Fruit fly (Drosophila melanogaster) whole organism, embryonic: ENCODE data around the gene CG10195.

Experiments used
- Aef1 ChIP-seq: fragments of 200-800 bp; sonication (Bioruptor generic); IDR thresholded peaks from 3 replicates; pipeline ENCODE4 v1.3.6; 2022; ENCODE audit warnings: missing biosample characterization, missing genetic modification characterization
- Antp ChIP-seq: fragments of 200-800 bp; sonication (Bioruptor generic); optimal IDR thresholded peaks from 3 replicates; lab custom pipeline; 2016; ENCODE audit warnings: missing biosample characterization, missing genetic modification characterization
- Atf-2 ChIP-seq: fragments of 200-800 bp; sonication (Bioruptor generic); optimal IDR thresholded peaks from 2 replicates; lab custom pipeline; 2016; ENCODE audit warnings: missing biosample characterization, missing genetic modification characterization
- BEAF-32 ChIP-seq: fragments of 200-800 bp; sonication (Bioruptor generic); optimal IDR thresholded peaks from 3 replicates; lab custom pipeline; 2017; ENCODE audit warnings: missing biosample characterization, missing genetic modification characterization, mild to moderate bottlenecking, moderate library complexity, missing genetic modification reagents
- CG10543 ChIP-seq: fragments of 200-800 bp; sonication (Bioruptor generic); optimal IDR thresholded peaks from 3 replicates; lab custom pipeline; 2017; ENCODE audit warnings: missing biosample characterization, mild to moderate bottlenecking, missing genetic modification characterization, moderate library complexity
- CG11398 ChIP-seq: fragments of 200-800 bp; sonication (Bioruptor generic); optimal IDR thresholded peaks from 2 replicates; lab custom pipeline; 2016; ENCODE audit warnings: missing biosample characterization, missing genetic modification characterization
- CG11696 ChIP-seq: fragments of 200-800 bp; sonication (Bioruptor generic); IDR thresholded peaks from 2 replicates; pipeline ENCODE4 v1.3.6; 2022; ENCODE audit warnings: missing biosample characterization, missing genetic modification characterization
- CG11723 ChIP-seq: fragments of 200-800 bp; sonication (Bioruptor generic); optimal IDR thresholded peaks from 2 replicates; lab custom pipeline; 2017; ENCODE audit warnings: missing biosample characterization, mild to moderate bottlenecking, missing genetic modification characterization
- CG1233 ChIP-seq: fragments of 200-800 bp; sonication (Bioruptor generic); optimal IDR thresholded peaks from 4 replicates; lab custom pipeline; 2018; ENCODE audit warnings: missing biosample characterization, mild to moderate bottlenecking, missing genetic modification characterization
- CG12942 ChIP-seq: fragments of 200-800 bp; sonication (Bioruptor generic); optimal IDR thresholded peaks from 3 replicates; lab custom pipeline; 2016; ENCODE audit warnings: missing biosample characterization, missing genetic modification characterization
- CG15479 ChIP-seq: fragments of 200-800 bp; sonication (Bioruptor generic); optimal IDR thresholded peaks from 3 replicates; lab custom pipeline; 2019; ENCODE audit warnings: missing biosample characterization, mild to moderate bottlenecking, missing genetic modification characterization, moderate library complexity
- CG15601 ChIP-seq: fragments of 200-800 bp; sonication (Bioruptor generic); optimal IDR thresholded peaks from 3 replicates; lab custom pipeline; 2019; ENCODE audit warnings: missing biosample characterization, mild to moderate bottlenecking, missing genetic modification characterization, moderate library complexity
- CG31388 ChIP-seq: fragments of 200-800 bp; sonication (Bioruptor generic); optimal IDR thresholded peaks from 2 replicates; lab custom pipeline; 2016; ENCODE audit warnings: missing biosample characterization, missing genetic modification characterization
- CG32532 ChIP-seq: fragments of 200-800 bp; sonication (Bioruptor generic); IDR thresholded peaks from 2 replicates; pipeline ENCODE4 v1.3.6; 2022; ENCODE audit warnings: missing biosample characterization, missing genetic modification characterization
- CG3281 ChIP-seq: fragments of 200-800 bp; sonication (Bioruptor generic); optimal IDR thresholded peaks from 3 replicates; lab custom pipeline; 2017; ENCODE audit warnings: missing biosample characterization, mild to moderate bottlenecking, missing genetic modification characterization
- CG3995 ChIP-seq: fragments of 200-800 bp; sonication (Bioruptor generic); optimal IDR thresholded peaks from 3 replicates; lab custom pipeline; 2016; ENCODE audit warnings: missing biosample characterization, missing genetic modification characterization
- CG4707 ChIP-seq: fragments of 200-800 bp; sonication (Bioruptor generic); optimal IDR thresholded peaks from 2 replicates; lab custom pipeline; 2018; ENCODE audit warnings: missing biosample characterization, mild to moderate bottlenecking, missing genetic modification characterization, moderate library complexity
- CG4730 ChIP-seq: fragments of 200-800 bp; sonication (Bioruptor generic); IDR thresholded peaks from 2 replicates; pipeline ENCODE4 v1.3.6; 2022; ENCODE audit warnings: missing biosample characterization, missing genetic modification characterization
- CG4820 ChIP-seq: fragments of 200-800 bp; sonication (Bioruptor generic); optimal IDR thresholded peaks from 3 replicates; lab custom pipeline; 2016; ENCODE audit warnings: missing biosample characterization, missing genetic modification characterization
- CG5180 ChIP-seq: fragments of 200-800 bp; sonication (Bioruptor generic); optimal IDR thresholded peaks from 3 replicates; lab custom pipeline; 2017; ENCODE audit warnings: missing biosample characterization, missing genetic modification characterization, mild to moderate bottlenecking, moderate library complexity, missing genetic modification reagents
- CG6654 ChIP-seq: fragments of 200-800 bp; sonication (Bioruptor generic); optimal IDR thresholded peaks from 2 replicates; lab custom pipeline; 2017; ENCODE audit warnings: missing biosample characterization, mild to moderate bottlenecking, missing genetic modification characterization
- CG6765 ChIP-seq: fragments of 200-800 bp; sonication (Bioruptor generic); optimal IDR thresholded peaks from 3 replicates; lab custom pipeline; 2017; ENCODE audit warnings: missing biosample characterization, mild to moderate bottlenecking, missing genetic modification characterization
- CG8765 ChIP-seq: fragments of 200-800 bp; sonication (Bioruptor generic); IDR thresholded peaks from 2 replicates; pipeline ENCODE4 v1.3.6; 2022; ENCODE audit warnings: missing biosample characterization, missing genetic modification characterization
- CG8944 ChIP-seq: fragments of 200-800 bp; sonication (Bioruptor generic); optimal IDR thresholded peaks from 3 replicates; lab custom pipeline; 2016; ENCODE audit warnings: missing biosample characterization, missing genetic modification characterization
- D19B ChIP-seq: fragments of 200-800 bp; sonication (Bioruptor generic); optimal IDR thresholded peaks from 2 replicates; lab custom pipeline; 2017; ENCODE audit warnings: missing biosample characterization, mild to moderate bottlenecking, missing genetic modification characterization
- Dll ChIP-seq: fragments of 200-800 bp; sonication (Bioruptor generic); IDR thresholded peaks from 4 replicates; pipeline ENCODE4 v1.3.6; 2022; ENCODE audit warnings: missing biosample characterization, missing genetic modification characterization; ENCODE audit not compliant: partially characterized antibody
- Elba2 ChIP-seq: fragments of 200-800 bp; sonication (Bioruptor generic); optimal IDR thresholded peaks from 3 replicates; lab custom pipeline; 2016; ENCODE audit warnings: missing biosample characterization, missing genetic modification characterization
- HLH4C ChIP-seq: fragments of 200-800 bp; sonication (Bioruptor generic); IDR thresholded peaks from 3 replicates; pipeline ENCODE4 v1.3.6; 2022; ENCODE audit warnings: missing biosample characterization, missing genetic modification characterization; ENCODE audit not compliant: partially characterized antibody
- Hand ChIP-seq: fragments of 200-800 bp; sonication (Bioruptor generic); optimal IDR thresholded peaks from 2 replicates; lab custom pipeline; 2017; ENCODE audit warnings: mild to moderate bottlenecking, missing biosample characterization, missing genetic modification reagents, missing genetic modification characterization
- Max ChIP-seq: fragments of 200-800 bp; sonication (Bioruptor generic); optimal IDR thresholded peaks from 2 replicates; lab custom pipeline; 2016; ENCODE audit warnings: missing biosample characterization, mild to moderate bottlenecking, missing genetic modification characterization
- Med ChIP-seq: fragments of 200-800 bp; sonication (Bioruptor generic); peaks from one replicate; lab custom pipeline; 2016; ENCODE audit warnings: missing biosample characterization, missing genetic modification characterization, mild to moderate bottlenecking, inconsistent platforms, moderate library complexity
- NK7.1 ChIP-seq: fragments of 200-800 bp; sonication (Bioruptor generic); optimal IDR thresholded peaks from 3 replicates; lab custom pipeline; 2016; ENCODE audit warnings: missing biosample characterization, missing genetic modification characterization
- Nf-YB ChIP-seq: fragments of 200-800 bp; sonication (Bioruptor generic); optimal IDR thresholded peaks from 3 replicates; lab custom pipeline; 2019; ENCODE audit warnings: missing biosample characterization, mild to moderate bottlenecking, missing genetic modification characterization, moderate library complexity
- Optix ChIP-seq: fragments of 200-800 bp; sonication (Bioruptor generic); IDR thresholded peaks from 3 replicates; pipeline ENCODE4 v1.3.6; 2022; ENCODE audit warnings: missing biosample characterization, missing genetic modification characterization
- Usf ChIP-seq: fragments of 200-800 bp; sonication (Bioruptor generic); optimal IDR thresholded peaks from 2 replicates; lab custom pipeline; 2017; ENCODE audit warnings: missing genotype, missing biosample characterization, missing genetic modification characterization
- cg ChIP-seq: fragments of 200-800 bp; sonication (Bioruptor generic); optimal IDR thresholded peaks from 3 replicates; lab custom pipeline; 2019; ENCODE audit warnings: missing biosample characterization, mild to moderate bottlenecking, missing genetic modification characterization, moderate library complexity
- croc ChIP-seq: fragments of 200-800 bp; sonication (Bioruptor generic); conservative IDR thresholded peaks from 3 replicates; pipeline ENCODE4 v1.3.6; 2022; ENCODE audit warnings: missing biosample characterization, missing genetic modification characterization
- crol ChIP-seq: fragments of 200-800 bp; sonication (Bioruptor generic); IDR thresholded peaks from 2 replicates; pipeline ENCODE4 v1.3.6; 2022; ENCODE audit warnings: missing biosample characterization, missing genetic modification characterization
- dmrt99B ChIP-seq: fragments of 200-800 bp; sonication (Bioruptor generic); optimal IDR thresholded peaks from 2 replicates; lab custom pipeline; 2018; ENCODE audit warnings: missing biosample characterization, mild to moderate bottlenecking, missing genetic modification characterization, moderate library complexity
- dpn ChIP-seq, 2 experiments: fragments of 200-800 bp; sonication (Bioruptor generic); optimal IDR thresholded peaks; 3 replicates each; lab custom pipeline; 2016; ENCODE audit warnings: missing biosample characterization in 2 of 2, missing genetic modification characterization in 2 of 2
- fru ChIP-seq: fragments of >200 bp; optimal IDR thresholded peaks from 2 replicates; lab custom pipeline; 2017
- gce ChIP-seq: fragments of 200-800 bp; sonication (Bioruptor generic); IDR thresholded peaks from 3 replicates; pipeline ENCODE4 v1.3.6; 2022; ENCODE audit warnings: missing biosample characterization, missing genetic modification characterization
- insv ChIP-seq, 2 experiments: fragments of 200-800 bp; sonication (Bioruptor generic); optimal IDR thresholded peaks; 3 replicates each; lab custom pipeline; 2016 to 2018; ENCODE audit warnings: missing biosample characterization in 2 of 2, missing genetic modification characterization in 2 of 2
- oc ChIP-seq: fragments of 200-800 bp; sonication (Bioruptor generic); optimal IDR thresholded peaks from 2 replicates; lab custom pipeline; 2018; ENCODE audit warnings: missing biosample characterization, mild to moderate bottlenecking, missing genetic modification characterization, moderate library complexity
- org-1 ChIP-seq: fragments of 200-800 bp; sonication (Bioruptor generic); optimal IDR thresholded peaks from 2 replicates; lab custom pipeline; 2017; ENCODE audit warnings: missing biosample characterization, missing genetic modification characterization
- pros ChIP-seq: fragments of 200-800 bp; sonication (Bioruptor generic); optimal IDR thresholded peaks from 3 replicates; lab custom pipeline; 2019; ENCODE audit warnings: missing biosample characterization, mild to moderate bottlenecking, missing genetic modification characterization, moderate library complexity
- pum ChIP-seq: fragments of 200-800 bp; sonication (Bioruptor generic); optimal IDR thresholded peaks from 2 replicates; lab custom pipeline; 2016; ENCODE audit warnings: missing biosample characterization, missing genetic modification characterization
- pzg ChIP-seq: fragments of 200-800 bp; sonication (Bioruptor generic); optimal IDR thresholded peaks from 3 replicates; lab custom pipeline; 2018; ENCODE audit warnings: missing biosample characterization, mild to moderate bottlenecking, missing genetic modification characterization, moderate library complexity
- repo ChIP-seq: fragments of 200-800 bp; sonication (Bioruptor generic); optimal IDR thresholded peaks from 2 replicates; lab custom pipeline; 2016; ENCODE audit warnings: missing biosample characterization, missing genetic modification characterization
- slou ChIP-seq: fragments of 200-800 bp; sonication (Bioruptor generic); optimal IDR thresholded peaks from 3 replicates; lab custom pipeline; 2016; ENCODE audit warnings: missing biosample characterization, missing genetic modification characterization
- sr ChIP-seq: fragments of 200-800 bp; sonication (Bioruptor generic); IDR thresholded peaks from 3 replicates; pipeline ENCODE4 v1.3.6; 2022; ENCODE audit warnings: missing biosample characterization, missing genetic modification characterization
- stwl ChIP-seq: fragments of 200-800 bp; sonication (Bioruptor generic); optimal IDR thresholded peaks from 3 replicates; lab custom pipeline; 2018; ENCODE audit warnings: missing biosample characterization, mild to moderate bottlenecking, missing genetic modification characterization, moderate library complexity

CG10195 gene

dm6 chr2L:19434260-19434659, 50.2 kb downstream of the CG10195 start (continued):
- no peak for TF ChIP-seq cg (GFP tag; lab: Kevin White, UChicago)
- no peak for TF ChIP-seq D19B (GFP tag; lab: Kevin White, UChicago)
- TF ChIP-seq Max (GFP tag; lab: Kevin White, UChicago) = peak; percentile 20
- no peak for TF ChIP-seq CG4730 (GFP tag; lab: Robert Waterston, UW)
- no peak for TF ChIP-seq Atf-2 (GFP tag; lab: Kevin White, UChicago)
- TF ChIP-seq CG8765 (GFP tag; lab: Robert Waterston, UW) = no peak
- TF ChIP-seq CG15479 = peak; percentile 14
- no peak for TF ChIP-seq repo (GFP tag; lab: Kevin White, UChicago)
- TF ChIP-seq CG3995 (GFP tag; lab: Kevin White, UChicago) = no peak
- no peak for TF ChIP-seq HLH4C (GFP tag; lab: Robert Waterston, UW)
- no peak for TF ChIP-seq CG4820 (GFP tag; lab: Kevin White, UChicago)
- TF ChIP-seq gce (GFP tag; lab: Robert Waterston, UW) = no peak
- no peak for TF ChIP-seq Optix (GFP tag; lab: Robert Waterston, UW)
- no peak for TF ChIP-seq croc (GFP tag; lab: Robert Waterston, UW)
- no peak for TF ChIP-seq Aef1 (GFP tag; lab: Robert Waterston, UW)
- no peak for TF ChIP-seq CG6654
- no peak for TF ChIP-seq Antp (GFP tag; lab: Kevin White, UChicago)
- TF ChIP-seq fru (lab: Kevin White, UChicago) = no peak
- no peak for TF ChIP-seq crol (GFP tag; lab: Robert Waterston, UW)
- TF ChIP-seq pum (GFP tag; lab: Kevin White, UChicago) = no peak
- no peak for TF ChIP-seq Hand
- TF ChIP-seq NK7.1 (GFP tag; lab: Kevin White, UChicago) = no peak
- TF ChIP-seq pzg = no peak
- no peak for TF ChIP-seq BEAF-32 (GFP tag; lab: Kevin White, UChicago)
- TF ChIP-seq CG4707 = peak; percentile 38
- no peak for TF ChIP-seq pros (GFP tag; lab: Kevin White, UChicago)
- TF ChIP-seq CG32532 (GFP tag; lab: Robert Waterston, UW) = no peak
- no peak for TF ChIP-seq Dll
- no peak for TF ChIP-seq CG8944 (GFP tag; lab: Kevin White, UChicago)
- TF ChIP-seq CG1233 = peak; percentile 78
- peak; percentile 53 for TF ChIP-seq CG10543 (GFP tag; lab: Kevin White, UChicago)
- TF ChIP-seq dpn (GFP tag; optimal IDR thresholded peaks at IDR 0.05; lab: Kevin White, UChicago) = no peak
- no peak for TF ChIP-seq CG11398 (GFP tag; lab: Kevin White, UChicago)
- peak; percentile 52 for TF ChIP-seq CG3281 (GFP tag; lab: Kevin White, UChicago)
- peak; percentile 13 for TF ChIP-seq stwl (tag; lab: Kevin White, UChicago)
- TF ChIP-seq Elba2 (GFP tag; lab: Kevin White, UChicago) = no peak
- no peak for TF ChIP-seq Usf (GFP tag; lab: Kevin White, UChicago)
- peak; percentile 57 for TF ChIP-seq Nf-YB
- TF ChIP-seq CG6765 = peak; percentile 32
- peak; percentile 66 for TF ChIP-seq CG15601 (tag; lab: Kevin White, UChicago)
- TF ChIP-seq insv (GFP tag; optimal IDR thresholded peaks at IDR 0.05; lab: Kevin White, UChicago) = no peak
- TF ChIP-seq slou (GFP tag; lab: Kevin White, UChicago) = no peak
- TF ChIP-seq CG5180 (GFP tag; lab: Kevin White, UChicago) = peak; percentile 24
- no peak for TF ChIP-seq CG31388
- no peak for TF ChIP-seq oc (tag; lab: Kevin White, UChicago)
- TF ChIP-seq Med (GFP tag; lab: Kevin White, UChicago) = peak; percentile 88
- TF ChIP-seq sr (GFP tag; lab: Robert Waterston, UW) = no peak
- peak; percentile 8 for TF ChIP-seq CG12942 (GFP tag; lab: Kevin White, UChicago)
- TF ChIP-seq CG11696 (GFP tag; lab: Robert Waterston, UW) = no peak
- TF ChIP-seq org-1 (GFP tag; lab: Kevin White, UChicago) = peak; percentile 46
- peak; percentile 41 for TF ChIP-seq dmrt99B (tag; lab: Kevin White, UChicago)
- peak; percentile 28 for TF ChIP-seq CG11723
